Worm (Caenorhabditis elegans) whole organism, young adult: ENCODE data around the gene F22F7.3.

ENCODE experiments used
- sptf-2 ChIP-seq: fragments of 200-800 bp; sonication (Bioruptor generic); optimal IDR thresholded peaks from 2 replicates; lab custom pipeline; 2018; ENCODE audit warnings: mild to moderate bottlenecking, missing genetic modification characterization, missing compliant biosample characterization
- zim-3 ChIP-seq: sonication (generic microtip); optimal IDR thresholded peaks from 2 replicates; lab custom pipeline; 2017; ENCODE audit warnings: mild to moderate bottlenecking, missing genetic modification characterization, moderate library complexity, missing compliant biosample characterization

- no peak for TF ChIP-seq sptf-2 (GFP tag; lab: Kevin White, UChicago)
- TF ChIP-seq zim-3 = no peak
Measured at ce11 chrV:2134340-2134739, 23.9 kb downstream of the F22F7.3 start.
